Worm (Caenorhabditis elegans): ENCODE data around the gene F07F6.2.

Gene F07F6.2

ce11 chrII:5426470-5426869 is 3.5 kb upstream of the F07F6.2 start:
- TF ChIP-seq pag-3 (tag; optimal IDR thresholded peaks at IDR 0.05; ENCODE audit: borderline replicate concordance, insufficient read depth) (no peak), nhr-85 (tag) (peak; percentile 12)

- TF ChIP-seq pag-3 (tag; optimal IDR thresholded peaks at IDR 0.05; ENCODE audit: borderline replicate concordance, insufficient read depth) (no peak), lir-3 (tag; optimal IDR thresholded peaks at IDR 0.05; ENCODE audit: poor library complexity) (no peak), sup-37 (GFP tag; optimal IDR thresholded peaks at IDR 0.05) (no peak), blmp-1 (tag; optimal IDR thresholded peaks at IDR 0.05) (no peak), ama-1 (optimal IDR thresholded peaks at IDR 0.05) (no peak), unc-86 (tag; optimal IDR thresholded peaks at IDR 0.05) (no peak)
Observed at ce11 chrII:5433069-5433468, 3.1 kb downstream of the F07F6.2 start, which contains the start of gene srx-114. Gene srx-114 (minus strand): TSS chrII:5433169.

- TF ChIP-seq pqm-1 (tag; optimal IDR thresholded peaks at IDR 0.05) (no peak), isw-1 (GFP tag; IDR thresholded peaks at IDR 0.05) (no peak), nhr-90 (tag; optimal IDR thresholded peaks at IDR 0.05; ENCODE audit: poor library complexity) (no peak), ztf-4 (tag; optimal IDR thresholded peaks at IDR 0.05) (no peak), C34B4.2 (tag; optimal IDR thresholded peaks at IDR 0.05) (no peak), nhr-28 (tag; optimal IDR thresholded peaks at IDR 0.05) (no peak), lin-14 (GFP tag; optimal IDR thresholded peaks at IDR 0.05) (no peak), efl-1 (optimal IDR thresholded peaks at IDR 0.05) (no peak), efl-1 (GFP tag; optimal IDR thresholded peaks at IDR 0.05 in 1 of 2) (no peak), fkh-10 (GFP tag; optimal IDR thresholded peaks at IDR 0.05) (no peak), hlh-17 (GFP tag; optimal IDR thresholded peaks at IDR 0.05; ENCODE audit: borderline replicate concordance) (no peak), vab-15 (tag; optimal IDR thresholded peaks at IDR 0.05) (no peak), ceh-90 (tag; optimal IDR thresholded peaks at IDR 0.05) (no peak)
Observed at ce11 chrII:5436833-5437232, 6.8 kb downstream of the F07F6.2 start, which contains the start of gene dct-5. Gene dct-5 (minus strand): TSS chrII:5436933.

ce11 chrII:5437586-5437985 is 7.6 kb downstream of the F07F6.2 start, which contains the start of gene F07F6.1:
Gene F07F6.1 (plus strand): TSS chrII:5437886.
- no peak for TF ChIP-seq dsc-1 (tag; optimal IDR thresholded peaks at IDR 0.05)
- no peak for TF ChIP-seq elt-3 (tag; optimal IDR thresholded peaks at IDR 0.05)
- TF ChIP-seq ceh-63 (GFP tag; optimal IDR thresholded peaks at IDR 0.05) = no peak
- no peak for TF ChIP-seq nhr-84 (tag; optimal IDR thresholded peaks at IDR 0.05)
- no peak for TF ChIP-seq lin-39 (tag; optimal IDR thresholded peaks at IDR 0.05)
- TF ChIP-seq blmp-1 (tag; optimal IDR thresholded peaks at IDR 0.05) = no peak
- TF ChIP-seq nhr-76 (tag; optimal IDR thresholded peaks at IDR 0.05) = no peak
- TF ChIP-seq nhr-77 (tag; optimal IDR thresholded peaks at IDR 0.05) = no peak
- TF ChIP-seq fos-1 (tag; optimal IDR thresholded peaks at IDR 0.05) = no peak
- no peak for TF ChIP-seq lin-14 (GFP tag; optimal IDR thresholded peaks at IDR 0.05)
- no peak for TF ChIP-seq Y116A8C.19 (tag; optimal IDR thresholded peaks at IDR 0.05; ENCODE audit: borderline replicate concordance)
- TF ChIP-seq xbp-1 (tag; optimal IDR thresholded peaks at IDR 0.05) = no peak
- no peak for TF ChIP-seq ets-5 (GFP tag; IDR thresholded peaks at IDR 0.05)
- TF ChIP-seq ceh-90 (tag; optimal IDR thresholded peaks at IDR 0.05) = no peak
- no peak for TF ChIP-seq ceh-88 (GFP tag; IDR thresholded peaks at IDR 0.05)
- no peak for TF ChIP-seq efl-1 (optimal IDR thresholded peaks at IDR 0.05)
- no peak for TF ChIP-seq efl-1 (GFP tag; optimal IDR thresholded peaks at IDR 0.05 in 1 of 2)

- no peak for TF ChIP-seq pqm-1 (tag; optimal IDR thresholded peaks at IDR 0.05)
- no peak for TF ChIP-seq vab-15 (tag; optimal IDR thresholded peaks at IDR 0.05)
- TF ChIP-seq hlh-17 (GFP tag; optimal IDR thresholded peaks at IDR 0.05; ENCODE audit: borderline replicate concordance) = no peak
- no peak for TF ChIP-seq unc-62 (GFP tag; optimal IDR thresholded peaks at IDR 0.05)
- TF ChIP-seq dsc-1 (tag; optimal IDR thresholded peaks at IDR 0.05) = no peak
- TF ChIP-seq elt-2 (tag; optimal IDR thresholded peaks at IDR 0.05) = no peak
- no peak for TF ChIP-seq ceh-88 (GFP tag; IDR thresholded peaks at IDR 0.05)
- TF ChIP-seq tlp-1 (tag; optimal IDR thresholded peaks at IDR 0.05) = no peak
- no peak for TF ChIP-seq blmp-1 (tag; optimal IDR thresholded peaks at IDR 0.05)
- no peak for TF ChIP-seq snpc-4 (tag; optimal IDR thresholded peaks at IDR 0.05)
- TF ChIP-seq nhr-19 (GFP tag; conservative IDR thresholded peaks at IDR 0.05) = no peak
- TF ChIP-seq mdl-1 (tag; optimal IDR thresholded peaks at IDR 0.05) = no peak
- no peak for TF ChIP-seq efl-1 (optimal IDR thresholded peaks at IDR 0.05)
- no peak for TF ChIP-seq efl-1 (GFP tag; optimal IDR thresholded peaks at IDR 0.05 in 1 of 2)
- no peak for TF ChIP-seq grh-1 (GFP tag; IDR thresholded peaks at IDR 0.05)
Observed at ce11 chrII:5446506-5446905, 16.5 kb downstream of the F07F6.2 start, which contains the start of gene nmr-1. Gene nmr-1 (minus strand): TSS chrII:5446606.
